Worm (Caenorhabditis elegans): ENCODE data around the gene F59A7.14.

DNA sequence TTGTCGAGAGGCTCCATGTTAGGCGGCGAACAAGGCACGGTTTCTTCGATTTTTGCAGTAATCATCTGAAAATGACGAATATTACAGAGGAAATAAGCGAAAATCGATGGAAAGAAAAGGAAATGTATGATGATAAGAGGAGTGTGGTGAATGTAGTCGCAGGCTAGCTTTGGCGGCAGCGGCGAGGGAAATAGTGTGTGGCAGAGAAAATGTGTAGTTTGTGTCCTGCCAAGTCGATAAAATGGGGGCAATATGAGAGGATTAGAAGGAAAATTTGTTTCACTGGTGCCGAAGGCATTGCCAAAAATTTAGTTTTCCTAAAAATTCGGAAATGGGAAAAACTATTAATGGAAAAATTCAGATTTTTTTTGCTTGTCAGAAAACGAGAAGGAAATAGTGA is 48.0 kb downstream of the F59A7.14 start, which contains the start of gene nhr-86:
- TF ChIP-seq syd-9 (tag; optimal IDR thresholded peaks at IDR 0.05), result no peak
- no peak for TF ChIP-seq zip-5 (tag; optimal IDR thresholded peaks at IDR 0.05)
- no peak for TF ChIP-seq fkh-10 (GFP tag; optimal IDR thresholded peaks at IDR 0.05)
- no peak for TF ChIP-seq pat-9 (tag; optimal IDR thresholded peaks at IDR 0.05)
- TF ChIP-seq ref-2 (tag; optimal IDR thresholded peaks at IDR 0.05), result no peak
- TF ChIP-seq K02D7.2 (tag; optimal IDR thresholded peaks at IDR 0.05), result no peak
- peak; percentile 2 for TF ChIP-seq elt-2 (tag; optimal IDR thresholded peaks at IDR 0.05)
- no peak for TF ChIP-seq hlh-8 (tag; optimal IDR thresholded peaks at IDR 0.05)
- TF ChIP-seq hlh-30 (tag; optimal IDR thresholded peaks at IDR 0.05; ENCODE audit: insufficient read depth), result no peak
- no peak for TF ChIP-seq pha-4 (tag; optimal IDR thresholded peaks at IDR 0.05)
- TF ChIP-seq odd-2 (tag; optimal IDR thresholded peaks at IDR 0.05), result no peak
- TF ChIP-seq sox-4 (tag; optimal IDR thresholded peaks at IDR 0.05), result no peak
- no peak for TF ChIP-seq Y22D7AL.16 (tag; optimal IDR thresholded peaks at IDR 0.05)
- TF ChIP-seq fkh-6 (tag; optimal IDR thresholded peaks at IDR 0.05), result no peak

Data from whole organism, late embryonic.